Fruit fly (Drosophila melanogaster) whole organism, adult: ENCODE measurements around the gene CG1785.

ENCODE experiments used
- CG12768 ChIP-seq: fragments of 200-800 bp; sonication (Bioruptor generic); optimal IDR thresholded peaks from 2 replicates; lab custom pipeline; 2017; ENCODE audit warnings: missing biosample characterization, missing genetic modification characterization, mild to moderate bottlenecking, moderate library complexity, missing genetic modification reagents
- CG33017 ChIP-seq: fragments of 200-800 bp; sonication (Bioruptor generic); optimal IDR thresholded peaks from 2 replicates; lab custom pipeline; 2018; ENCODE audit warnings: missing biosample characterization, mild to moderate bottlenecking, missing genetic modification characterization, moderate library complexity
- CG5204 ChIP-seq: fragments of 200-800 bp; sonication (Bioruptor generic); optimal IDR thresholded peaks from 2 replicates; lab custom pipeline; 2016; ENCODE audit warnings: missing biosample characterization, missing genetic modification characterization
- CG7045 ChIP-seq: fragments of 200-800 bp; sonication (Bioruptor generic); optimal IDR thresholded peaks from 2 replicates; lab custom pipeline; 2017; ENCODE audit warnings: missing biosample characterization, mild to moderate bottlenecking, missing genetic modification characterization
- CG7101 ChIP-seq: fragments of 200-800 bp; sonication (Bioruptor generic); optimal IDR thresholded peaks from 2 replicates; lab custom pipeline; 2018; ENCODE audit warnings: missing biosample characterization, mild to moderate bottlenecking, missing genetic modification characterization, moderate library complexity
- Clk ChIP-seq: fragments of 200-800 bp; sonication (Bioruptor generic); optimal IDR thresholded peaks from 2 replicates; lab custom pipeline; 2017; ENCODE audit warnings: missing biosample characterization, missing genetic modification characterization
- Crg-1 ChIP-seq: fragments of 200-800 bp; sonication (Bioruptor generic); optimal IDR thresholded peaks from 2 replicates; lab custom pipeline; 2016; ENCODE audit warnings: missing biosample characterization, missing genetic modification characterization
- Hr96 ChIP-seq: fragments of 200-800 bp; sonication (Bioruptor generic); optimal IDR thresholded peaks from 2 replicates; lab custom pipeline; 2016; ENCODE audit warnings: missing biosample characterization, missing genetic modification characterization
- cic ChIP-seq: fragments of 200-800 bp; sonication (Bioruptor generic); optimal IDR thresholded peaks from 2 replicates; lab custom pipeline; 2017; ENCODE audit warnings: missing biosample characterization, mild to moderate bottlenecking, missing genetic modification characterization, moderate library complexity
- ovo ChIP-seq: fragments of 200-800 bp; sonication (Bioruptor generic); optimal IDR thresholded peaks from 2 replicates; lab custom pipeline; 2016; ENCODE audit warnings: missing biosample characterization, missing genetic modification characterization
- tj ChIP-seq: fragments of 200-800 bp; sonication (Bioruptor generic); optimal IDR thresholded peaks from 3 replicates; lab custom pipeline; 2017; ENCODE audit warnings: missing biosample characterization, mild to moderate bottlenecking, missing genetic modification characterization, moderate library complexity

DNA sequence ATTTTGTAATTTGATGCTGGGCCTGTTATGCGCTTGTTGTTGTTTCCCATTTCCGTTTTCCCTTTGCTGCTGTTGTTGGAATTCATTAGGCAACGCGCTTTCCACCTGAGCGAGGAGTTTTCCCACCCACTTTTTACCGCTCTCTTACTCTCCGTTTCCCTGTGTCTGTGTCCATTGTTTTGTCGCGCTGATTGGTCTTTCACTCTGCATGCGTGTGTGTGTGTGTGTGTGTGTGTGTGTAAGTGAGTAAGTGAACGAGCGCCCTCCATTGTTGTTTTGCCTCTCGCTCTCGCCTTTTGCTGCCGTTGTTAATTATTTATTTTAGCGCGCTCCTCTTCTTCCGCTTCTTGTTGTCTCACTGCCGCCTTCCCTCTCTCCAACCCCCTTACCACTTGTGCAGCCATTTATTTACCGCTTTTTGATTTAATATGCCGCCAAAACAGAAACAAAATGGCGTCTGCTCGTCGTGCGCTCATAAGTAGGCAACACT lies 18.6 kb upstream of the CG1785 start:
- TF ChIP-seq CG7045 (GFP tag; lab: Kevin White, UChicago) (no peak), Crg-1 (no peak), tj (GFP tag; lab: Kevin White, UChicago) (no peak), CG33017 (no peak), CG7101 (tag; lab: Kevin White, UChicago) (no peak), cic (no peak), CG12768 (GFP tag; lab: Kevin White, UChicago) (no peak), Hr96 (GFP tag; lab: Kevin White, UChicago) (no peak), CG5204 (GFP tag; lab: Kevin White, UChicago) (no peak), Clk (no peak), ovo (GFP tag; lab: Kevin White, UChicago) (no peak)
